Worm (Caenorhabditis elegans): Measurements from ENCODE around the gene Y73B6BL.31.
A peak's percentile ranks its signal among the peaks of the same experiment; 100 is the strongest.

The Y73B6BL.31 gene

ce11 chrIV:6404871-6405270 lies 36.8 kb upstream of the Y73B6BL.31 start, which contains the start of gene srv-13:
Gene srv-13 (plus strand): TSS chrIV:6405171.
- TF ChIP-seq F37D6.2 (tag; optimal IDR thresholded peaks at IDR 0.05) (no peak), dmd-8 (GFP tag; IDR thresholded peaks at IDR 0.05) (no peak), F10B5.3 (tag; optimal IDR thresholded peaks at IDR 0.05) (no peak), F44E2.7 (GFP tag; IDR thresholded peaks at IDR 0.05) (no peak), ztf-11 (tag; optimal IDR thresholded peaks at IDR 0.05) (no peak), vab-7 (GFP tag; IDR thresholded peaks at IDR 0.05) (no peak), spr-1 (tag; optimal IDR thresholded peaks at IDR 0.05) (no peak), ZK546.5 (tag; optimal IDR thresholded peaks at IDR 0.05) (no peak), gei-8 (GFP tag; optimal IDR thresholded peaks at IDR 0.05) (no peak), nhr-25 (tag; optimal IDR thresholded peaks at IDR 0.05; ENCODE audit: borderline replicate concordance, insufficient read depth) (no peak), lin-39 (tag; optimal IDR thresholded peaks at IDR 0.05) (no peak), lin-13 (GFP tag; optimal IDR thresholded peaks at IDR 0.05) (no peak)

ce11 chrIV:6413482-6413881 lies 28.2 kb upstream of the Y73B6BL.31 start, which contains the start of gene nlp-71:
Gene nlp-71 (minus strand): TSS chrIV:6413582.
- no peak for TF ChIP-seq ceh-32 (tag; optimal IDR thresholded peaks at IDR 0.05; ENCODE audit: poor library complexity)

- TF ChIP-seq spr-1 (tag; optimal IDR thresholded peaks at IDR 0.05) = no peak
- peak; percentile 32 for TF ChIP-seq fkh-10 (GFP tag; optimal IDR thresholded peaks at IDR 0.05)
- peak; percentile 95 for TF ChIP-seq R02D3.7 (tag; optimal IDR thresholded peaks at IDR 0.05)
- TF ChIP-seq dpl-1 (GFP tag; optimal IDR thresholded peaks at IDR 0.05) = peak; percentile 96
- TF ChIP-seq lin-38 (GFP tag; IDR thresholded peaks at IDR 0.05) = peak; percentile 46
- no peak for TF ChIP-seq F44E2.7 (GFP tag; IDR thresholded peaks at IDR 0.05)
- TF ChIP-seq hmg-1.1 (GFP tag; IDR thresholded peaks at IDR 0.05) = 0 out of 2 replicates have a peak, but pooled peaks have one; percentile 12
- TF ChIP-seq Y48G9A.11 (GFP tag; IDR thresholded peaks at IDR 0.05) = peak; percentile 99
- TF ChIP-seq attf-4 (tag; optimal IDR thresholded peaks at IDR 0.05) = no peak
- peak; percentile 98 for TF ChIP-seq T20F7.1 (GFP tag; optimal IDR thresholded peaks at IDR 0.05)
- TF ChIP-seq aha-1 (tag) = peak; percentile 35
- TF ChIP-seq php-3 (GFP tag; IDR thresholded peaks at IDR 0.05) = no peak
- no peak for TF ChIP-seq pha-4 (GFP tag; IDR thresholded peaks at IDR 0.05)
- peak; percentile 17 for TF ChIP-seq pha-4 (tag; optimal IDR thresholded peaks at IDR 0.05)
Observed at ce11 chrIV:6415149-6415548, 26.6 kb upstream of the Y73B6BL.31 start, which contains the start of gene exos-2. Gene exos-2 (plus strand): TSS chrIV:6415478.

- peak; percentile 8 for TF ChIP-seq aha-1 (tag)
- TF ChIP-seq ceh-44 (GFP tag; IDR thresholded peaks at IDR 0.05) = no peak
Observed at ce11 chrIV:6416553-6416952, 25.1 kb upstream of the Y73B6BL.31 start, which contains the start of gene Y73B6BL.22. Gene Y73B6BL.22 (minus strand): TSS chrIV:6416653.

ce11 chrIV:6417612-6418011 lies 24.1 kb upstream of the Y73B6BL.31 start:
- TF ChIP-seq F49E8.2 (tag; optimal IDR thresholded peaks at IDR 0.05; ENCODE audit: borderline replicate concordance) (peak; percentile 20), arid-1 (GFP tag; conservative IDR thresholded peaks at IDR 0.05) (no peak)

ce11 chrIV:6419031-6419582 lies 22.6 kb upstream of the Y73B6BL.31 start, which contains the start of the genes Y73B6BL.23 and htp-2:
Gene Y73B6BL.23 (minus strand): TSS chrIV:6419081.
Gene htp-2 (plus strand): TSS chrIV:6419522.
- TF ChIP-seq ZK546.5 (tag; optimal IDR thresholded peaks at IDR 0.05) (no peak), sdz-12 (GFP tag; optimal IDR thresholded peaks at IDR 0.05) (no peak), nhr-48 (tag; optimal IDR thresholded peaks at IDR 0.05) (no peak), Y48G9A.11 (GFP tag; IDR thresholded peaks at IDR 0.05) (no peak), egl-27 (tag; optimal IDR thresholded peaks at IDR 0.05) (no peak), snpc-1.2 (GFP tag; IDR thresholded peaks at IDR 0.05) (no peak), pqm-1 (tag; optimal IDR thresholded peaks at IDR 0.05) (no peak), zfp-3 (GFP tag; conservative IDR thresholded peaks at IDR 0.05) (no peak), zip-2 (tag; optimal IDR thresholded peaks at IDR 0.05) (no peak), Y75B8A.6 (GFP tag; IDR thresholded peaks at IDR 0.05) (no peak), D1046.2 (GFP tag; IDR thresholded peaks at IDR 0.05) (no peak), hif-1 (tag; optimal IDR thresholded peaks at IDR 0.05) (no peak), mdt-29 (GFP tag; IDR thresholded peaks at IDR 0.05) (no peak), pha-4 (GFP tag; IDR thresholded peaks at IDR 0.05) (no peak), pha-4 (tag; optimal IDR thresholded peaks at IDR 0.05) (no peak), attf-4 (tag; optimal IDR thresholded peaks at IDR 0.05) (no peak), nhr-237 (tag; optimal IDR thresholded peaks at IDR 0.05) (no peak), egl-43 (GFP tag; IDR thresholded peaks at IDR 0.05) (no peak), lim-7 (GFP tag; IDR thresholded peaks at IDR 0.05) (no peak)

All from whole organism, L4 larva.